Worm (Caenorhabditis elegans) whole organism, L2 larva: ENCODE measurements around the gene C17B7.5.

ENCODE experiments used
- C34F6.9 ChIP-seq: fragments of 150-350 bp; optimal IDR thresholded peaks from 2 replicates; lab custom pipeline; 2014; ENCODE audit warnings: missing biosample characterization, missing genetic modification characterization
- Y55F3AM.14 ChIP-seq: fragments of 200-800 bp; sonication (Bioruptor generic); optimal IDR thresholded peaks from 2 replicates; lab custom pipeline; 2018; ENCODE audit warnings: mild to moderate bottlenecking, missing genetic modification characterization, missing compliant biosample characterization
- ama-1 ChIP-seq: fragments of 150-350 bp; optimal IDR thresholded peaks from 2 replicates; lab custom pipeline; 2018; ENCODE audit warnings: inconsistent platforms
- elt-1 ChIP-seq: fragments of 150-350 bp; optimal IDR thresholded peaks from 2 replicates; lab custom pipeline; 2014; ENCODE audit warnings: missing biosample characterization, missing genetic modification characterization
- elt-3 ChIP-seq: sonication (generic microtip); optimal IDR thresholded peaks from 2 replicates; lab custom pipeline; 2017; ENCODE audit warnings: missing biosample characterization, missing genetic modification characterization
- mbf-1 ChIP-seq: sonication (generic microtip); optimal IDR thresholded peaks from 2 replicates; lab custom pipeline; 2017; ENCODE audit warnings: missing biosample characterization, missing genetic modification characterization
- unc-39 ChIP-seq: fragments of 150-350 bp; optimal IDR thresholded peaks from 2 replicates; lab custom pipeline; 2014; ENCODE audit warnings: missing biosample characterization, missing genetic modification characterization
- unc-55 ChIP-seq: fragments of 150-350 bp; sonication (generic microtip); optimal IDR thresholded peaks from 3 replicates; lab custom pipeline; 2014; ENCODE audit warnings: missing biosample characterization, missing genetic modification reagents, missing genetic modification characterization
- unc-62 ChIP-seq: fragments of 150-350 bp; optimal IDR thresholded peaks from 2 replicates; lab custom pipeline; 2014; ENCODE audit warnings: missing biosample characterization, missing genetic modification reagents, missing genetic modification characterization
- zag-1 ChIP-seq: fragments of 150-350 bp; optimal IDR thresholded peaks from 2 replicates; lab custom pipeline; 2014; ENCODE audit warnings: missing biosample characterization, missing genetic modification characterization
- ztf-1 ChIP-seq: fragments of 200-800 bp; sonication (Bioruptor generic); conservative IDR thresholded peaks from 2 replicates; pipeline ENCODE4 v1.3.6; 2022; ENCODE audit warnings: missing genetic modification characterization, missing compliant biosample characterization
- ztf-11 ChIP-seq: sonication (generic microtip); optimal IDR thresholded peaks from 2 replicates; lab custom pipeline; 2017; ENCODE audit warnings: missing biosample characterization, missing genetic modification characterization

ce11 chrV:3299437-3299836 lies 34.0 kb upstream of the C17B7.5 start:
- no peak for TF ChIP-seq elt-1 (tag; lab: Kevin White, UChicago)
- no peak for TF ChIP-seq mbf-1 (tag; lab: Kevin White, UChicago)
- TF ChIP-seq unc-55 (GFP tag; lab: Kevin White, UChicago) = no peak
- no peak for TF ChIP-seq ama-1 (lab: Kevin White, UChicago)
- no peak for TF ChIP-seq C34F6.9
- TF ChIP-seq unc-39 (tag; lab: Kevin White, UChicago) = no peak
- no peak for TF ChIP-seq ztf-1 (GFP tag; lab: Robert Waterston, UW)
- TF ChIP-seq elt-3 = no peak
- no peak for TF ChIP-seq ztf-11
- no peak for TF ChIP-seq unc-62 (GFP tag; lab: Kevin White, UChicago)
- no peak for TF ChIP-seq Y55F3AM.14
- TF ChIP-seq zag-1 (tag; lab: Kevin White, UChicago) = no peak
